Worm (Caenorhabditis elegans): ENCODE data around the gene Y42H9AR.5.
"Not testable (repeated sequence)": the region's sequence is repeated elsewhere in the genome, so short reads cannot be mapped to it uniquely, and the experiment has no call there.

- TF ChIP-seq nhr-102 (tag; optimal IDR thresholded peaks at IDR 0.05); hlh-11 (tag; optimal IDR thresholded peaks at IDR 0.05); pha-4 (GFP tag; IDR thresholded peaks at IDR 0.05); pha-4 (tag; optimal IDR thresholded peaks at IDR 0.05); unc-62 (GFP tag; optimal IDR thresholded peaks at IDR 0.05 in 1 of 2); unc-62 (tag; optimal IDR thresholded peaks at IDR 0.05); lin-1 (GFP tag; IDR thresholded peaks at IDR 0.05); Y105C5A.15 (GFP tag; IDR thresholded peaks at IDR 0.05); pqm-1 (tag; optimal IDR thresholded peaks at IDR 0.05): not testable (repeated sequence)
Measured at ce11 chrIV:8073660-8074059, 28.7 kb upstream of the Y42H9AR.5 start.

Data from whole organism, L4 larva.